Worm (Caenorhabditis elegans) whole organism, midembryonic: ENCODE results near the gene oac-42.
"Not testable (repeated sequence)": the region's sequence is repeated elsewhere in the genome, so short reads cannot be mapped to it uniquely, and the experiment has no call there.

Source experiments
- T22C8.4 ChIP-seq: fragments of 200-800 bp; sonication (Bioruptor generic); IDR thresholded peaks from 2 replicates; pipeline ENCODE4 v1.3.6; 2022; ENCODE audit warnings: missing genetic modification characterization, missing compliant biosample characterization
- cog-1 ChIP-seq: sonication (generic microtip); optimal IDR thresholded peaks from 2 replicates; lab custom pipeline; 2016; ENCODE audit warnings: missing genetic modification characterization, missing compliant biosample characterization
- flt-1 ChIP-seq: fragments of 200-800 bp; sonication (Bioruptor generic); IDR thresholded peaks from 2 replicates; pipeline ENCODE4 v1.3.6; 2022; ENCODE audit warnings: missing genetic modification characterization, missing compliant biosample characterization
- klf-2 ChIP-seq: fragments of 200-800 bp; sonication (Bioruptor generic); conservative IDR thresholded peaks from 2 replicates; pipeline ENCODE4 v1.3.6; 2022; ENCODE audit warnings: missing genetic modification reagents, missing genetic modification characterization, missing compliant biosample characterization
- med-1 ChIP-seq: sonication (generic microtip); optimal IDR thresholded peaks from 2 replicates; lab custom pipeline; 2017; ENCODE audit warnings: missing genetic modification characterization, mild to moderate bottlenecking, missing compliant biosample characterization, antibody characterized with exemption, missing genetic modification reagents; ENCODE audit not compliant: insufficient read depth
- ref-1 ChIP-seq: fragments of 200-800 bp; sonication (Bioruptor generic); conservative IDR thresholded peaks from 2 replicates; pipeline ENCODE4 v1.3.6; 2022; ENCODE audit warnings: missing genetic modification reagents, missing genetic modification characterization, missing compliant biosample characterization
- tab-1 ChIP-seq: fragments of 200-800 bp; sonication (Bioruptor generic); IDR thresholded peaks from 2 replicates; pipeline ENCODE4 v1.3.6; 2022; ENCODE audit warnings: missing genetic modification characterization, missing compliant biosample characterization
- ztf-23 ChIP-seq: fragments of 200-800 bp; sonication (Bioruptor generic); IDR thresholded peaks from 2 replicates; pipeline ENCODE4 v1.3.6; 2022; ENCODE audit warnings: missing genetic modification reagents, missing genetic modification characterization, missing compliant biosample characterization
- ztf-29 ChIP-seq: fragments of 200-800 bp; sonication (Bioruptor generic); IDR thresholded peaks from 2 replicates; pipeline ENCODE4 v1.3.6; 2022; ENCODE audit warnings: missing genetic modification reagents, missing genetic modification characterization, missing compliant biosample characterization

oac-42 gene

ce11 chrV:15862599-15862998, 22.0 kb downstream of the oac-42 start, which contains the start of gene srz-12:
Gene srz-12, minus strand, starts transcription at chrV:15862699.
- TF ChIP-seq ztf-23 (GFP tag; lab: Robert Waterston, UW) = no peak
- TF ChIP-seq flt-1 = no peak
- TF ChIP-seq T22C8.4 (GFP tag; lab: Robert Waterston, UW) = no peak
- no peak for TF ChIP-seq cog-1 (tag; lab: Kevin White, UChicago)
- no peak for TF ChIP-seq med-1 (GFP tag; lab: Kevin White, UChicago)
- no peak for TF ChIP-seq ref-1
- no peak for TF ChIP-seq klf-2 (GFP tag; lab: Robert Waterston, UW)
- no peak for TF ChIP-seq tab-1 (GFP tag; lab: Robert Waterston, UW)
- no peak for TF ChIP-seq ztf-29

DNA sequence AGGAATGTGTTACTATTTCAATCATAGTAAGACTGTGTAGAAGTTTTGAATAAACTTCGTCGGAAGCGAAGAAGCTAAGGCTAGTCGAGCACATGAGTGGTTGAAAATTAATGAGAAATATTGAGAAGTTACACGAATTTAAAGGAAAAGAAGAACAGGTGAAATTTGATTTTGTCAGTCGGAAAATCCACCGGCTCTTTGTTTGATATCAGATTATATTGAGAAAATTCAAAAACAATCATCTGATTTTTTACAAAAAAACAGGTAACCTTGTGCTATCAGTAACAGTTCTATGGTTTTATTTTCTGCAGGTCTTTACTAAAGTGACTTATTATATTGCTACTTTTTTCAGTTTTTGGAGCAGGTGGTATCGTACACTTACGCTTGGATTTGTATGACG, 26.3 kb downstream of the oac-42 start, which contains the start of gene srh-148:
Gene srh-148, minus strand, starts transcription at position 101 of the 400 bp plus-strand sequence.
- TF ChIP-seq klf-2 (GFP tag; lab: Robert Waterston, UW) (no peak), tab-1 (GFP tag; lab: Robert Waterston, UW) (no peak), ztf-23 (GFP tag; lab: Robert Waterston, UW) (no peak), med-1 (GFP tag; lab: Kevin White, UChicago) (no peak), T22C8.4 (GFP tag; lab: Robert Waterston, UW) (no peak), flt-1 (no peak), ref-1 (no peak), cog-1 (tag; lab: Kevin White, UChicago) (no peak), ztf-29 (no peak)

- TF ChIP-seq klf-2 (GFP tag; lab: Robert Waterston, UW); ztf-29; ref-1: not testable (repeated sequence)
Observed at ce11 chrV:15850276-15850811, 34.3 kb downstream of the oac-42 start, which contains the start of gene srh-147. Gene srh-147, minus strand, starts transcription at chrV:15850326.

ce11 chrV:15841095-15841494, 43.5 kb downstream of the oac-42 start, which contains the start of gene srh-149:
Gene srh-149, minus strand, starts transcription at chrV:15841195.
- TF ChIP-seq tab-1 (GFP tag; lab: Robert Waterston, UW) (no peak), flt-1 (no peak), ref-1 (no peak), cog-1 (tag; lab: Kevin White, UChicago) (no peak), klf-2 (GFP tag; lab: Robert Waterston, UW) (no peak), ztf-29 (no peak), ztf-23 (GFP tag; lab: Robert Waterston, UW) (no peak), med-1 (GFP tag; lab: Kevin White, UChicago) (no peak), T22C8.4 (GFP tag; lab: Robert Waterston, UW) (no peak)

DNA sequence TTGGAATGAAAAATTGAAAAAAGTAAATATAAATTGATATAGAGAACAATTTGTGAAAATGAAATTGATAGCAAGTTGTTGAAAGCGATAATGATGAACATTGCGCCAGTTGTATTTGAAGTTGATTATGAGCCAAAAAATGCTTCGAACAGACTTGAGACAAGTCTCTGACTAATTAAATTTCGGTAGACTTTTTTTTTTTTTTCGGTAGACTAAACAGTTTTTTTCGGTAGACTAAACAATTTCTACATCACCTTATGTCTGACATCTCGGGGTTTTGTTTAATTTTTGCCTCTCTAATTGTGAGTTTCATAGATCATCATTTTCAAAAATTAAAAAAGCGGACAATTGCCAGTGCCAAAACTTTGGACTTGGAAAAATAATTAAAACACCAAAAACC, 51.0 kb downstream of the oac-42 start, which contains the start of gene srbc-54:
Gene srbc-54, minus strand, starts transcription at position 101 of the 400 bp plus-strand sequence.
- TF ChIP-seq flt-1 (no peak), ztf-23 (GFP tag; lab: Robert Waterston, UW) (no peak), ztf-29 (no peak), med-1 (GFP tag; lab: Kevin White, UChicago) (no peak), cog-1 (tag; lab: Kevin White, UChicago) (no peak), klf-2 (GFP tag; lab: Robert Waterston, UW) (no peak), ref-1 (no peak), T22C8.4 (GFP tag; lab: Robert Waterston, UW) (no peak), tab-1 (GFP tag; lab: Robert Waterston, UW) (no peak)
